Fruit fly (Drosophila melanogaster) S2 (cell line): ENCODE results near the gene Dph1.

Source experiments
- CG8478 ChIP-seq: fragments of >200 bp; optimal IDR thresholded peaks from 2 replicates; lab custom pipeline; 2018
- CTCF ChIP-seq, 2 experiments: fragments of >200 bp; optimal IDR thresholded peaks; 2 replicates each; lab custom pipeline; 2018

dm6 chr3L:11712839-11713238, 16.1 kb upstream of the Dph1 start:
- TF ChIP-seq CG8478 (lab: Kevin White, UChicago): no peak
- no peak for TF ChIP-seq CTCF (optimal IDR thresholded peaks at IDR 0.05; lab: Kevin White, UChicago)
